Fruit fly (Drosophila melanogaster): Measurements from ENCODE around the gene Drsl2.

DNA sequence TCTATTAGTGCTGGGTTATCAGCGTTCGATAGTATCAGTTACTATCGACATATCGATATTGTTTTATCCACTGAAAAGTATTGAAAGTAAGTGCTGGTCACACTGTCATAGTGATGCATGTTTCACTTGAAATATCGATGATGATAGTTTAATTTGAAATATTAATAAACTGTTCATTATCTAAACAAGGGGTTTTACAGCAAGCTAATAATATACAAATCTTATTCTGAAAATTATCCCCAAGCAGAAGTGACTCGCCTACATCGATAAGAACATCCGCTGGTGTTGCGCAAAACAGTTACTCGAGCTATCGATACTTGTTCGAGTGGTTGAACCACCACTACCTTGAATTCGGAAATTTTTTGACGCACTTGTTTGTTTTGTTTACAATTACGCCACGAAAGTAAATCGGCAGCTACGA lies 5.1 kb downstream of the Drsl2 start, which contains the start of the genes PIG-C, CG12016 and Dpm2:
- TF ChIP-seq CG1620 (GFP tag; optimal IDR thresholded peaks at IDR 0.05) (peak; percentile 81), bab1 (GFP tag; optimal IDR thresholded peaks at IDR 0.05) (peak; percentile 75), CG7101 (tag; optimal IDR thresholded peaks at IDR 0.05) (peak; percentile 75), Hr96 (GFP tag; optimal IDR thresholded peaks at IDR 0.05) (peak; percentile 85), kay (GFP tag; ENCODE audit: borderline replicate concordance) (no peak), cnc (optimal IDR thresholded peaks at IDR 0.05) (no peak)
